Worm (Caenorhabditis elegans) whole organism, mixed stage, embryonic: ENCODE data around the gene H10E21.4.

ENCODE experiments used
- blmp-1 ChIP-seq: fragments of 150-350 bp; optimal IDR thresholded peaks from 2 replicates; lab custom pipeline; 2014; ENCODE audit warnings: missing biosample characterization, missing genetic modification characterization
- ceh-39 ChIP-seq: fragments of 150-350 bp; optimal IDR thresholded peaks from 2 replicates; lab custom pipeline; 2014; ENCODE audit warnings: missing biosample characterization, missing genetic modification characterization
- ces-1 ChIP-seq: fragments of 150-350 bp; optimal IDR thresholded peaks from 2 replicates; lab custom pipeline; 2014; ENCODE audit warnings: missing biosample characterization, missing genetic modification reagents, missing genetic modification characterization
- elt-3 ChIP-seq: fragments of 150-350 bp; optimal IDR thresholded peaks from 2 replicates; lab custom pipeline; 2014; ENCODE audit warnings: missing biosample characterization, missing genetic modification characterization
- mab-5 ChIP-seq: fragments of 150-350 bp; optimal IDR thresholded peaks from 2 replicates; lab custom pipeline; 2014; ENCODE audit warnings: missing biosample characterization, missing genetic modification characterization
- mep-1 ChIP-seq: fragments of 150-350 bp; optimal IDR thresholded peaks from 2 replicates; lab custom pipeline; 2017; ENCODE audit warnings: missing biosample characterization, missing genetic modification reagents, missing genetic modification characterization, inconsistent platforms
- nhr-237 ChIP-seq: fragments of 150-350 bp; optimal IDR thresholded peaks from 2 replicates; lab custom pipeline; 2014; ENCODE audit warnings: missing biosample characterization, missing genetic modification characterization
- sem-2 ChIP-seq: fragments of 200-800 bp; sonication (Bioruptor generic); optimal IDR thresholded peaks from 2 replicates; lab custom pipeline; 2018; ENCODE audit warnings: mild to moderate bottlenecking, missing genetic modification characterization, missing compliant biosample characterization
- snpc-4 ChIP-seq: fragments of 150-350 bp; optimal IDR thresholded peaks from 2 replicates; lab custom pipeline; 2014; ENCODE audit warnings: missing biosample characterization, missing genetic modification characterization
- unc-62 ChIP-seq: fragments of 150-350 bp; optimal IDR thresholded peaks from 2 replicates; lab custom pipeline; 2014; ENCODE audit warnings: missing biosample characterization, missing genetic modification reagents, missing genetic modification characterization

ce11 chrIII:42725-43124 is 23.2 kb upstream of the H10E21.4 start:
- TF ChIP-seq nhr-237 (no peak), unc-62 (GFP tag; lab: Kevin White, UChicago) (no peak), snpc-4 (no peak), ces-1 (GFP tag; lab: Kevin White, UChicago) (no peak), ceh-39 (tag; lab: Kevin White, UChicago) (no peak), mab-5 (no peak), elt-3 (no peak), sem-2 (GFP tag; lab: Kevin White, UChicago) (no peak), blmp-1 (tag; lab: Kevin White, UChicago) (no peak), mep-1 (tag; lab: Kevin White, UChicago) (no peak)
